Fruit fly (Drosophila melanogaster): Measurements from ENCODE around the gene CG43672.
"Not testable (repeated sequence)": the region's sequence is repeated elsewhere in the genome, so short reads cannot be mapped to it uniquely, and the experiment has no call there.

CG43672 gene

DNA sequence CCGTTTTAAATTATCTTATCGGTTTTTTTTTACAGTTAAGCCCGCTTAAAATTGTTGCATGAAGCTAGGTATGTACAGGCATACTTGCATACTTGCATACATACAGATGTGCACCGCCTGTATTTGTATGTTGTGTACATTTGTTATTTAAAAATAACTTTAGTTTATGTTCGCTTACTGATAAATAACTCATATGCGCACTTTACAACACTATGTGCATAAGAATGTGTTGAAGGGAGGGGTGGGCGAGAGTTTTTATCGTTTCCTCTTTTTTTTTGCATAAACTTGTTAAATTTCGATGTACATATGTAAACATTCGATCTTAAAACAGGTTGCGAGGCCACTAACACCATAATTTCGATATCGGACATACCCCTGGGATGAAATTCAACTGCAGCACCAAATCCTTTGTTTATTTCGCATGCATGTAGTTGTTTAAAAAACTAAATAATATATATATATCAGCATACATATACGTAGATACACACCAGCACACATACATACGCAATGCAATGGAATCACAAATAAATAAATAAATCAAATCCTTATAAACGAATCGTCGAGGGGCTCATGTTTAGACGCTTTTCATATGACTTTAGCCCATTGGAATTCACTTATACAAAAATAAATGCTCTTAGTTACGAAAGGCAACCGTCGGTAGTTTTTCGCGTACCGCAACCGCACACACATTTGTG is 12.9 kb upstream of the CG43672 start:
- TF ChIP-seq CG8478 (optimal IDR thresholded peaks at IDR 0.05) (no peak), CTCF (optimal IDR thresholded peaks at IDR 0.05) (no peak)

dm6 chrX:15760447-15761297 is 12.1 kb upstream of the CG43672 start, which contains the start of the genes Graf and mRpL3:
Gene Graf (minus strand): TSS chrX:15760733.
Gene mRpL3 (plus strand): TSS chrX:15761248.
- TF ChIP-seq CG8478 (optimal IDR thresholded peaks at IDR 0.05) (no peak), CTCF (optimal IDR thresholded peaks at IDR 0.05) (peak in 1 of 2 experiments; percentile 21)

- no peak for TF ChIP-seq CTCF (optimal IDR thresholded peaks at IDR 0.05)
- TF ChIP-seq CG8478 (optimal IDR thresholded peaks at IDR 0.05): no peak
Measured at dm6 chrX:15761298-15761640, 11.5 kb upstream of the CG43672 start.

dm6 chrX:15762723-15763122 is 10.0 kb upstream of the CG43672 start, which contains the start of gene Polr3A:
Gene Polr3A (plus strand): TSS chrX:15762956.
- TF ChIP-seq CG8478 (optimal IDR thresholded peaks at IDR 0.05): no peak
- no peak for TF ChIP-seq CTCF (optimal IDR thresholded peaks at IDR 0.05)

dm6 chrX:15766395-15766866 is 6.3 kb upstream of the CG43672 start, which contains the start of gene CG8952:
Gene CG8952 (minus strand): TSS chrX:15766445.
- TF ChIP-seq CG8478 (optimal IDR thresholded peaks at IDR 0.05) (no peak), CTCF (optimal IDR thresholded peaks at IDR 0.05) (no peak)

- TF ChIP-seq CTCF (optimal IDR thresholded peaks at IDR 0.05) (no peak), CG8478 (optimal IDR thresholded peaks at IDR 0.05) (no peak)
Measured at dm6 chrX:15769457-15769856, 3.3 kb upstream of the CG43672 start, which contains the start of gene CG33172. Gene CG33172 (plus strand): TSS chrX:15769664.

dm6 chrX:15778846-15779245 is 6.1 kb downstream of the CG43672 start, which contains the start of gene CG43673:
Gene CG43673 (plus strand): TSS chrX:15779146.
- TF ChIP-seq CG8478 (optimal IDR thresholded peaks at IDR 0.05) (no peak), CTCF (optimal IDR thresholded peaks at IDR 0.05) (no peak)

DNA sequence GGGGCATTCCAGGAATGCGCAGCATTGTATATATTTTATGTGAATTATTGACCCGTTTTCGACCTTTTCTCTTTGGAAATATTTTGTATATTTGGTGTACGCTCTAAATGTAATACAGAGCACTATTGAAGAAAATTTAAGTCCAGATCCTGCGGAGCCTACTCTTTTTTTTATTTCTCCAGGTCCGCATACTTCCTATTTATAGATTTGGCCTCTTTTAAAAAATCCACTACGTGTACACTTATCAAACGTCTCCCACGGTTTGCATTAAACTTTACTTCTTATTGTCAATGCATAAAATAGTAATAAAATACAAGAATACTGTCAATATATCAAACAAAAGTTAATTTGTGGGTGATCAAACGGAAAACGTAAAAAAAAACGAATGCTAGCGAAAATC is 10.8 kb downstream of the CG43672 start, which contains the start of gene Efhc1.1:
TSS of gene Efhc1.1 (minus strand) at position 101 of the 400 bp plus-strand sequence.
- no peak for TF ChIP-seq CG8478 (optimal IDR thresholded peaks at IDR 0.05)
- TF ChIP-seq CTCF (optimal IDR thresholded peaks at IDR 0.05): no peak

dm6 chrX:15785429-15786239 is 12.9 kb downstream of the CG43672 start, which contains the start of the genes Paf-AHalpha and mRpS30:
Gene Paf-AHalpha (minus strand): TSS chrX:15785583.
Gene mRpS30 (plus strand): TSS chrX:15786047.
- TF ChIP-seq CG8478 (optimal IDR thresholded peaks at IDR 0.05) (no peak), CTCF (optimal IDR thresholded peaks at IDR 0.05) (no peak)

- TF ChIP-seq CTCF (optimal IDR thresholded peaks at IDR 0.05): no peak
- no peak for TF ChIP-seq CG8478 (optimal IDR thresholded peaks at IDR 0.05)
Measured at dm6 chrX:15786242-15786641, 13.5 kb downstream of the CG43672 start.

dm6 chrX:15788235-15789187 is 15.7 kb downstream of the CG43672 start, which contains the start of gene Rhp:
Gene Rhp (plus strand): TSS chrX:15788897.
- TF ChIP-seq CG8478 (optimal IDR thresholded peaks at IDR 0.05): no peak
- no peak for TF ChIP-seq CTCF (optimal IDR thresholded peaks at IDR 0.05)

DNA sequence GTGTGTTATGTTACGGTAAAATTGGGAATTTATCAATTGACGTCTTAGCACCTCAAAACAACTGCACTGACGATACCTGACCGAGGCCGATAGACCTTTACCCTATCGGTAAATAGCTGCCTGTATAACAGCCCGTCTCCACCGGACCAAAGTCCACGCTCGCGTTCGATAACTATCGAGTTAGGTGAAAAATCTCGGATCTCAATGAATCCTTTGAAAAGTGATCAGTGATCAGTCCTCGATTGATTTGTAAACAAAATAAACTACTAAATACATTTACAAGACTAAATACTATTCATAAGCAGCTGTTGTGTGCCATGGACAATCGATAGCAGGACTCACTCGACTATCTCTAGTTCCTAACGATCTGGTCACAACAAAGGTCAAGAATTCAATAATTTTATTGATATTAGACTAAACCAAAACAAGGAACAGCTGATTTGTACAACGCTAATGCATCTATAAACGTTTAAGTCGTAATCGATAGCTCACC is 23.2 kb downstream of the CG43672 start, which contains the start of gene sordd1:
TSS of gene sordd1 (minus strand) at position 78 of the 493 bp plus-strand sequence.
- TF ChIP-seq CTCF, CG8478 (optimal IDR thresholded peaks at IDR 0.05): not testable (repeated sequence)

DNA sequence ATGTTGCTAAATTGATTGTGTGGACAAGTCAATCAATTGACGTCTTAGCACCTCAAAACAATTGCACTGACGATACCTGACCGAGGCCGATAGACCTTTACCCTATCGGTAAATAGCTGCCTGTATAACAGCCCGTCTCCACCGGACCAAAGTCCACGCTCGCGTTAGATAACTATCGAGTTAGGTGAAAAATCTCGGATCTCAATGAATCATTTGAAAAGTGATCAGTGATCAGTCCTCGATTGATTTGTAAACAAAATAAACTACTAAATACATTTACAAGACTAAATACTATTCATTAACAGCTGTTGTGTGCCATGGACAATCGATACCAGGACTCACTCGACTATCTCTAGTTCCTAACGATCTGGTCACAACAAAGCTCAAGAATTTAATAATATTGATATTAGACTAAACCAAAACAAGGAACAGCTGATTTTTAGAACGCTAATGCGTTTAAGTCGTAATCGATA is 26.4 kb downstream of the CG43672 start, which contains the start of the genes sordd2 and CG15602:
TSS of gene sordd2 (minus strand) at position 78 of the 473 bp plus-strand sequence.
TSS of gene CG15602 (plus strand) at position 342 of the 473 bp plus-strand sequence.
- not testable (repeated sequence) for TF ChIP-seq CG8478, CTCF (optimal IDR thresholded peaks at IDR 0.05)
